Worm (Caenorhabditis elegans) whole organism, L1 larva: ENCODE data around the gene ifp-1.

ENCODE experiments used
- C16A3.4 ChIP-seq: fragments of 150-350 bp; optimal IDR thresholded peaks from 2 replicates; lab custom pipeline; 2014; ENCODE audit warnings: missing biosample characterization, missing genetic modification characterization
- aha-1 ChIP-seq: fragments of 150-350 bp; optimal IDR thresholded peaks from 2 replicates; lab custom pipeline; 2014; ENCODE audit warnings: missing biosample characterization, missing genetic modification characterization
- ama-1 ChIP-seq: fragments of 150-350 bp; optimal IDR thresholded peaks from 2 replicates; lab custom pipeline; 2014
- blmp-1 ChIP-seq: fragments of 150-350 bp; optimal IDR thresholded peaks from 2 replicates; lab custom pipeline; 2014; ENCODE audit warnings: missing biosample characterization, missing genetic modification characterization
- ceh-63 ChIP-seq: fragments of 200-800 bp; sonication (Bioruptor generic); optimal IDR thresholded peaks from 2 replicates; lab custom pipeline; 2018; ENCODE audit warnings: mild to moderate bottlenecking, missing genetic modification characterization, missing compliant biosample characterization
- ceh-82 ChIP-seq, 3 experiments: fragments of 150-350 bp in 1 of 3; sonication (generic microtip) in 2 of 3; optimal IDR thresholded peaks; 2 replicates each; lab custom pipeline; 2014 to 2017; ENCODE audit warnings: missing biosample characterization in 3 of 3, missing genetic modification characterization in 3 of 3
- ceh-88 ChIP-seq: fragments of 200-800 bp; sonication (Bioruptor generic); IDR thresholded peaks from 2 replicates; pipeline ENCODE4 v1.3.6; 2022; ENCODE audit warnings: missing genetic modification characterization, missing compliant biosample characterization
- ceh-90 ChIP-seq: sonication (generic microtip); optimal IDR thresholded peaks from 2 replicates; lab custom pipeline; 2016; ENCODE audit warnings: missing genetic modification characterization, missing compliant biosample characterization
- ces-1 ChIP-seq: fragments of 150-350 bp; optimal IDR thresholded peaks from 2 replicates; lab custom pipeline; 2014; ENCODE audit warnings: missing biosample characterization, missing genetic modification reagents, missing genetic modification characterization
- dpl-1 ChIP-seq, 3 experiments: fragments of 150-350 bp in 2 of 3; sonication (generic microtip) in 1 of 3; optimal IDR thresholded peaks; 2 replicates each; lab custom pipeline; 2014 to 2017; ENCODE audit warnings: missing biosample characterization in 3 of 3, missing genetic modification characterization in 3 of 3, missing genetic modification reagents in 3 of 3
- efl-1 ChIP-seq, 4 experiments: fragments of 150-350 bp; optimal IDR thresholded peaks in 3 of 4; peaks in 1 of 4; 1 replicate in 1 of 4; 2 replicates in 3 of 4; lab custom pipeline; 2014; ENCODE audit warnings: missing biosample characterization in 2 of 4, missing genetic modification characterization in 2 of 4, missing genetic modification reagents in 2 of 4
- efl-3 ChIP-seq: fragments of 200-800 bp; sonication (Bioruptor generic); optimal IDR thresholded peaks from 2 replicates; lab custom pipeline; 2018; ENCODE audit warnings: mild to moderate bottlenecking, missing genetic modification characterization, missing compliant biosample characterization
- egl-27 ChIP-seq, 2 experiments: fragments of 150-350 bp in 1 of 2; sonication (generic microtip); optimal IDR thresholded peaks; 3 replicates each; lab custom pipeline; 2017 to 2018; ENCODE audit warnings: missing biosample characterization in 2 of 2, missing genetic modification characterization in 2 of 2, missing genetic modification reagents in 2 of 2
- ets-5 ChIP-seq: fragments of 200-800 bp; sonication (Bioruptor generic); IDR thresholded peaks from 2 replicates; pipeline ENCODE4 v1.3.6; 2022; ENCODE audit warnings: missing genetic modification characterization, missing compliant biosample characterization
- fkh-10 ChIP-seq: sonication (generic microtip); optimal IDR thresholded peaks from 2 replicates; lab custom pipeline; 2017; ENCODE audit warnings: missing biosample characterization, missing genetic modification reagents, missing genetic modification characterization
- fos-1 ChIP-seq: fragments of 150-350 bp; optimal IDR thresholded peaks from 2 replicates; lab custom pipeline; 2014; ENCODE audit warnings: missing biosample characterization, missing genetic modification characterization
- grh-1 ChIP-seq: fragments of 200-800 bp; sonication (Bioruptor generic); IDR thresholded peaks from 2 replicates; pipeline ENCODE4 v1.3.6; 2022; ENCODE audit warnings: missing genetic modification reagents, missing genetic modification characterization, missing compliant biosample characterization
- hpl-2 ChIP-seq: fragments of 150-350 bp; optimal IDR thresholded peaks from 2 replicates; lab custom pipeline; 2014; ENCODE audit warnings: missing biosample characterization, missing genetic modification reagents, missing genetic modification characterization
- irx-1 ChIP-seq: sonication (generic microtip); optimal IDR thresholded peaks from 2 replicates; lab custom pipeline; 2016; ENCODE audit warnings: missing genetic modification characterization, missing compliant biosample characterization
- isw-1 ChIP-seq: fragments of 200-800 bp; sonication (Bioruptor generic); IDR thresholded peaks from 2 replicates; pipeline ENCODE4 v1.3.6; 2022; ENCODE audit warnings: missing genetic modification characterization, missing compliant biosample characterization
- lin-14 ChIP-seq: fragments of 200-800 bp; sonication (Bioruptor generic); optimal IDR thresholded peaks from 2 replicates; lab custom pipeline; 2018; ENCODE audit warnings: mild to moderate bottlenecking, missing genetic modification characterization, moderate library complexity, missing compliant biosample characterization
- lin-15B ChIP-seq: fragments of 150-350 bp; sonication (generic microtip); optimal IDR thresholded peaks from 3 replicates; lab custom pipeline; 2014; ENCODE audit warnings: missing biosample characterization, missing genetic modification characterization
- lin-35 ChIP-seq, 2 experiments: fragments of 150-350 bp; optimal IDR thresholded peaks; 2 replicates each; lab custom pipeline; 2014; ENCODE audit warnings: missing biosample characterization in 2 of 2, missing genetic modification characterization in 2 of 2, missing genetic modification reagents in 2 of 2
- lin-39 ChIP-seq: fragments of 150-350 bp; optimal IDR thresholded peaks from 2 replicates; lab custom pipeline; 2014; ENCODE audit warnings: missing biosample characterization, missing genetic modification reagents, missing genetic modification characterization
- lir-3 ChIP-seq: sonication (generic microtip); optimal IDR thresholded peaks from 2 replicates; lab custom pipeline; 2016; ENCODE audit warnings: mild to moderate bottlenecking, missing genetic modification characterization, moderate library complexity, missing compliant biosample characterization; ENCODE audit not compliant: poor library complexity
- lsy-2 ChIP-seq, 2 experiments: fragments of 150-350 bp; optimal IDR thresholded peaks; 2 replicates each; lab custom pipeline; 2014; ENCODE audit warnings: missing biosample characterization in 2 of 2, missing genetic modification characterization in 2 of 2
- mab-9 ChIP-seq: fragments of 200-800 bp; sonication (Bioruptor generic); IDR thresholded peaks from 2 replicates; pipeline ENCODE4 v1.3.6; 2022; ENCODE audit warnings: missing genetic modification reagents, missing genetic modification characterization, missing compliant biosample characterization
- mef-2 ChIP-seq: fragments of 150-350 bp; optimal IDR thresholded peaks from 2 replicates; lab custom pipeline; 2014; ENCODE audit warnings: missing biosample characterization, missing genetic modification characterization
- nhr-11 ChIP-seq: fragments of 150-350 bp; optimal IDR thresholded peaks from 2 replicates; lab custom pipeline; 2014; ENCODE audit warnings: missing biosample characterization, missing genetic modification characterization
- nhr-12 ChIP-seq: sonication (generic microtip); optimal IDR thresholded peaks from 2 replicates; lab custom pipeline; 2017; ENCODE audit warnings: missing biosample characterization, missing genetic modification characterization
- nhr-19 ChIP-seq: fragments of 200-800 bp; sonication (Bioruptor generic); conservative IDR thresholded peaks from 2 replicates; pipeline ENCODE4 v1.3.6; 2022; ENCODE audit warnings: missing genetic modification characterization, missing compliant biosample characterization
- nhr-20 ChIP-seq: sonication (generic microtip); optimal IDR thresholded peaks from 2 replicates; lab custom pipeline; 2016; ENCODE audit warnings: mild to moderate bottlenecking, missing genetic modification characterization, missing compliant biosample characterization
- nhr-237 ChIP-seq: fragments of 150-350 bp; optimal IDR thresholded peaks from 2 replicates; lab custom pipeline; 2014; ENCODE audit warnings: missing biosample characterization, missing genetic modification characterization
- nhr-47 ChIP-seq: sonication (generic microtip); optimal IDR thresholded peaks from 2 replicates; lab custom pipeline; 2016; ENCODE audit warnings: mild to moderate bottlenecking, missing genetic modification characterization, moderate library complexity, missing compliant biosample characterization
- nhr-77 ChIP-seq: fragments of 150-350 bp; optimal IDR thresholded peaks from 2 replicates; lab custom pipeline; 2014; ENCODE audit warnings: missing biosample characterization, missing genetic modification characterization
- nhr-84 ChIP-seq: sonication (generic microtip); optimal IDR thresholded peaks from 2 replicates; lab custom pipeline; 2017; ENCODE audit warnings: missing biosample characterization, missing genetic modification characterization
- nhr-85 ChIP-seq: sonication (generic microtip); peaks from one replicate; lab custom pipeline; 2016; ENCODE audit warnings: missing genetic modification characterization, inconsistent platforms, missing compliant biosample characterization
- rnt-1 ChIP-seq: sonication (generic microtip); optimal IDR thresholded peaks from 2 replicates; lab custom pipeline; 2016; ENCODE audit warnings: mild to moderate bottlenecking, missing genetic modification characterization, moderate library complexity, missing compliant biosample characterization
- snpc-4 ChIP-seq: fragments of 150-350 bp; optimal IDR thresholded peaks from 2 replicates; lab custom pipeline; 2014; ENCODE audit warnings: missing biosample characterization, missing genetic modification characterization
- snu-23 ChIP-seq: sonication (generic microtip); optimal IDR thresholded peaks from 2 replicates; lab custom pipeline; 2016; ENCODE audit warnings: missing genetic modification characterization, missing compliant biosample characterization
- sox-4 ChIP-seq: sonication (generic microtip); optimal IDR thresholded peaks from 2 replicates; lab custom pipeline; 2016; ENCODE audit warnings: missing genetic modification characterization, missing compliant biosample characterization
- sup-37 ChIP-seq: fragments of 200-800 bp; sonication (Bioruptor generic); optimal IDR thresholded peaks from 2 replicates; lab custom pipeline; 2018; ENCODE audit warnings: mild to moderate bottlenecking, missing genetic modification characterization, missing compliant biosample characterization
- swsn-7 ChIP-seq: sonication (generic microtip); optimal IDR thresholded peaks from 2 replicates; lab custom pipeline; 2016; ENCODE audit warnings: missing genetic modification characterization, missing compliant biosample characterization
- tbx-2 ChIP-seq: sonication (generic microtip); optimal IDR thresholded peaks from 2 replicates; lab custom pipeline; 2016; ENCODE audit warnings: missing genetic modification characterization, missing compliant biosample characterization
- tlp-1 ChIP-seq: fragments of 150-350 bp; optimal IDR thresholded peaks from 2 replicates; lab custom pipeline; 2014; ENCODE audit warnings: missing biosample characterization, missing genetic modification characterization
- unc-30 ChIP-seq: sonication (generic microtip); optimal IDR thresholded peaks from 2 replicates; lab custom pipeline; 2017; ENCODE audit warnings: missing biosample characterization, missing genetic modification characterization
- unc-86 ChIP-seq: sonication (generic microtip); optimal IDR thresholded peaks from 2 replicates; lab custom pipeline; 2016; ENCODE audit warnings: missing genetic modification characterization, missing compliant biosample characterization
- unc-98 ChIP-seq: fragments of 200-800 bp; sonication (Bioruptor generic); IDR thresholded peaks from 2 replicates; pipeline ENCODE4 v1.3.6; 2022; ENCODE audit warnings: missing genetic modification characterization, missing compliant biosample characterization
- vab-15 ChIP-seq: sonication (generic microtip); optimal IDR thresholded peaks from 2 replicates; lab custom pipeline; 2017; ENCODE audit warnings: missing genotype, mild to moderate bottlenecking, missing genetic modification characterization, missing compliant biosample characterization
- xbp-1 ChIP-seq: sonication (generic microtip); optimal IDR thresholded peaks from 2 replicates; lab custom pipeline; 2016; ENCODE audit warnings: missing genetic modification characterization, missing compliant biosample characterization
- zag-1 ChIP-seq: fragments of 150-350 bp; optimal IDR thresholded peaks from 2 replicates; lab custom pipeline; 2014; ENCODE audit warnings: missing biosample characterization, missing genetic modification characterization
- ztf-11 ChIP-seq, 2 experiments: sonication (generic microtip); optimal IDR thresholded peaks; 2 replicates each; lab custom pipeline; 2016 to 2017; ENCODE audit warnings: missing genetic modification characterization in 2 of 2, missing biosample characterization in 1 of 2, missing compliant biosample characterization in 1 of 2
- ztf-4 ChIP-seq: fragments of 150-350 bp; optimal IDR thresholded peaks from 2 replicates; lab custom pipeline; 2014; ENCODE audit warnings: missing biosample characterization, missing genetic modification characterization

Gene ifp-1

DNA sequence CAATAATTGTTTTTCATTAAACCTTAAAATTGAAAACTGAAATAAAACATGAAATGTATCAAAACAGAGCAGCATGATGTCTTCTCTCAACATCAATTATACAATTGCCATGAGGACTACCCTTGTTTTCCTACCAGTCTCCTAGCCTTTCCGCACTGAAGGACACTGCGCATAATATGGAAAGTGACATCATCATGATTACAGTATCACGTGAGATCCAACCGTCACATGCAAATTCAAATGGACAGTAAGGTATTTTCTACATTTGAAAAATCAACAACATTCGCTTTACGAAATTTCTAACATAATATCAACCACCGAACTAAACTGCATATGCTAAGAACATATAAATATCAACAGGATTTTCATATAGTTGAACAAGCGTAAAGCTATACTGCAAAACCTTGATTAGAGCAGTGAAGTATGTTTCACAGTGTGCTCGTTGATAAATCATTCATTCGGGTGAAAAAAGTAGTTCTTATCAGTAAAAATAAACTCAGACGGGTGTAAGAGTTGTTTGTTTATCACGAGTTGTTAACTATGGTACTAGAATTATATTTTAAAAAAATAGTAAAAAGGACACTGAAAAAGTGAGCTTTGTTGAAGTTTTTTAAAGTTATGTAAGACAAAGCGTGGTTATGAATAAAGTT is 41.0 kb downstream of the ifp-1 start:
- TF ChIP-seq unc-30 (no peak), blmp-1 (tag; lab: Kevin White, UChicago) (peak; percentile 75), nhr-77 (tag; lab: Kevin White, UChicago) (no peak), ztf-4 (tag; lab: Kevin White, UChicago) (peak; percentile 1), lin-35 (GFP tag; optimal IDR thresholded peaks at IDR 0.05; lab: Kevin White, UChicago) (peak in 1 of 2 experiments; percentile 68), C16A3.4 (tag; lab: Kevin White, UChicago) (peak; percentile 51), irx-1 (tag; lab: Kevin White, UChicago) (no peak), grh-1 (GFP tag; lab: Robert Waterston, UW) (peak; percentile 48; the same call in 1 of the 2 replicates), ceh-82 (tag; optimal IDR thresholded peaks at IDR 0.05; lab: Kevin White, UChicago) (no peak), rnt-1 (no peak), nhr-84 (tag; lab: Kevin White, UChicago) (no peak), lsy-2 (tag; optimal IDR thresholded peaks at IDR 0.05; lab: Kevin White, UChicago) (peak; percentile 8 to 48), sox-4 (tag; lab: Kevin White, UChicago) (peak; percentile 16), aha-1 (tag; lab: Kevin White, UChicago) (no peak), tlp-1 (tag; lab: Kevin White, UChicago) (no peak), lin-39 (tag; lab: Kevin White, UChicago) (no peak), vab-15 (tag; lab: Kevin White, UChicago) (peak; percentile 20), dpl-1 (GFP tag; optimal IDR thresholded peaks at IDR 0.05; lab: Kevin White, UChicago) (peak in 1 of 3 experiments; percentile 10), efl-3 (no peak), ceh-88 (0 out of 2 replicates have a peak, but pooled peaks have one; percentile 26), nhr-12 (tag; lab: Kevin White, UChicago) (no peak), nhr-11 (tag; lab: Kevin White, UChicago) (no peak), lin-14 (GFP tag; lab: Kevin White, UChicago) (peak; percentile 80), efl-1 (optimal IDR thresholded peaks at IDR 0.05; lab: Kevin White, UChicago) (peak in 1 of 2 experiments; percentile 4), efl-1 (GFP tag; optimal IDR thresholded peaks at IDR 0.05 in 1 of 2; lab: Kevin White, UChicago) (no peak), ceh-90 (no peak), nhr-85 (tag; lab: Kevin White, UChicago) (peak; percentile 97), mab-9 (GFP tag; lab: Robert Waterston, UW) (no peak), xbp-1 (tag; lab: Kevin White, UChicago) (peak; percentile 41), sup-37 (GFP tag; lab: Kevin White, UChicago) (no peak), nhr-47 (tag; lab: Kevin White, UChicago) (peak; percentile 38), snpc-4 (tag; lab: Kevin White, UChicago) (no peak), ets-5 (GFP tag; lab: Robert Waterston, UW) (no peak), nhr-237 (no peak), egl-27 (tag; optimal IDR thresholded peaks at IDR 0.05; lab: Kevin White, UChicago) (no peak), isw-1 (GFP tag; lab: Robert Waterston, UW) (no peak), ces-1 (GFP tag; lab: Kevin White, UChicago) (no peak), snu-23 (GFP tag; lab: Kevin White, UChicago) (peak; percentile 78), ama-1 (lab: Kevin White, UChicago) (no peak), ceh-63 (GFP tag; lab: Kevin White, UChicago) (no peak), mef-2 (tag; lab: Kevin White, UChicago) (no peak), hpl-2 (GFP tag; lab: Kevin White, UChicago) (no peak), unc-98 (GFP tag; lab: Robert Waterston, UW) (no peak), nhr-20 (tag; lab: Kevin White, UChicago) (peak; percentile 82), fkh-10 (GFP tag; lab: Kevin White, UChicago) (no peak), lin-15B (tag; lab: Kevin White, UChicago) (no peak), lir-3 (tag; lab: Kevin White, UChicago) (peak; percentile 29), swsn-7 (tag; lab: Kevin White, UChicago) (peak; percentile 4), ztf-11 (tag; optimal IDR thresholded peaks at IDR 0.05; lab: Kevin White, UChicago) (no peak), nhr-19 (GFP tag; lab: Robert Waterston, UW) (peak; percentile 46), unc-86 (tag; lab: Kevin White, UChicago) (no peak), tbx-2 (tag; lab: Kevin White, UChicago) (no peak), zag-1 (no peak), fos-1 (tag; lab: Kevin White, UChicago) (no peak)
